Worm (Caenorhabditis elegans) whole organism, mixed stage, embryonic: ENCODE measurements around the gene fut-3.

ENCODE experiments used
- M03D4.4 ChIP-seq: sonication (generic microtip); optimal IDR thresholded peaks from 2 replicates; lab custom pipeline; 2017; ENCODE audit warnings: mild to moderate bottlenecking, missing genetic modification characterization, missing compliant biosample characterization
- bed-3 ChIP-seq: fragments of 200-800 bp; sonication (Bioruptor generic); optimal IDR thresholded peaks from 3 replicates; lab custom pipeline; 2018; ENCODE audit warnings: mild to moderate bottlenecking, missing genetic modification characterization, moderate library complexity, missing compliant biosample characterization
- ceh-39 ChIP-seq: fragments of 150-350 bp; optimal IDR thresholded peaks from 2 replicates; lab custom pipeline; 2014; ENCODE audit warnings: missing biosample characterization, missing genetic modification characterization
- ceh-43 ChIP-seq: fragments of 200-800 bp; sonication (Bioruptor generic); optimal IDR thresholded peaks from 2 replicates; lab custom pipeline; 2018; ENCODE audit warnings: mild to moderate bottlenecking, missing genetic modification characterization, moderate library complexity, missing compliant biosample characterization
- ceh-83 ChIP-seq: fragments of 200-800 bp; sonication (Bioruptor generic); optimal IDR thresholded peaks from 2 replicates; lab custom pipeline; 2018; ENCODE audit warnings: mild to moderate bottlenecking, missing genetic modification characterization, missing compliant biosample characterization
- ces-1 ChIP-seq: fragments of 150-350 bp; optimal IDR thresholded peaks from 2 replicates; lab custom pipeline; 2014; ENCODE audit warnings: missing biosample characterization, missing genetic modification reagents, missing genetic modification characterization
- cnd-1 ChIP-seq: fragments of 200-800 bp; sonication (Bioruptor generic); optimal IDR thresholded peaks from 2 replicates; lab custom pipeline; 2018; ENCODE audit warnings: mild to moderate bottlenecking, missing genetic modification characterization, missing compliant biosample characterization
- drap-1 ChIP-seq: fragments of 200-800 bp; sonication (Bioruptor generic); optimal IDR thresholded peaks from 3 replicates; lab custom pipeline; 2018; ENCODE audit warnings: mild to moderate bottlenecking, missing genetic modification characterization, missing compliant biosample characterization
- elt-1 ChIP-seq: sonication (generic microtip); optimal IDR thresholded peaks from 2 replicates; lab custom pipeline; 2017; ENCODE audit warnings: missing genetic modification characterization, mild to moderate bottlenecking, missing compliant biosample characterization, antibody characterized with exemption, moderate library complexity, borderline replicate concordance; ENCODE audit not compliant: insufficient read depth
- elt-3 ChIP-seq: fragments of 150-350 bp; optimal IDR thresholded peaks from 2 replicates; lab custom pipeline; 2014; ENCODE audit warnings: missing biosample characterization, missing genetic modification characterization
- flh-1 ChIP-seq: fragments of 200-800 bp; sonication (Bioruptor generic); optimal IDR thresholded peaks from 2 replicates; lab custom pipeline; 2018; ENCODE audit warnings: mild to moderate bottlenecking, missing genetic modification characterization, moderate library complexity, missing compliant biosample characterization
- hlh-1 ChIP-seq: fragments of 150-350 bp; optimal IDR thresholded peaks from 2 replicates; lab custom pipeline; 2014; ENCODE audit warnings: missing biosample characterization, missing genetic modification reagents, missing genetic modification characterization
- lin-32 ChIP-seq: fragments of 200-800 bp; sonication (Bioruptor generic); optimal IDR thresholded peaks from 2 replicates; lab custom pipeline; 2018; ENCODE audit warnings: mild to moderate bottlenecking, missing genetic modification characterization, missing compliant biosample characterization
- lsy-2 ChIP-seq: fragments of 150-350 bp; optimal IDR thresholded peaks from 2 replicates; lab custom pipeline; 2014; ENCODE audit warnings: missing biosample characterization, missing genetic modification characterization
- mab-5 ChIP-seq: fragments of 150-350 bp; optimal IDR thresholded peaks from 2 replicates; lab custom pipeline; 2014; ENCODE audit warnings: missing biosample characterization, missing genetic modification characterization
- mep-1 ChIP-seq: fragments of 150-350 bp; optimal IDR thresholded peaks from 2 replicates; lab custom pipeline; 2017; ENCODE audit warnings: missing biosample characterization, missing genetic modification reagents, missing genetic modification characterization, inconsistent platforms
- mls-2 ChIP-seq: sonication (generic microtip); optimal IDR thresholded peaks from 2 replicates; lab custom pipeline; 2016; ENCODE audit warnings: mild to moderate bottlenecking, missing genetic modification characterization, moderate library complexity, missing compliant biosample characterization
- nhr-12 ChIP-seq: fragments of 150-350 bp; optimal IDR thresholded peaks from 2 replicates; lab custom pipeline; 2014; ENCODE audit warnings: missing biosample characterization, missing genetic modification characterization
- nhr-2 ChIP-seq: fragments of 150-350 bp; optimal IDR thresholded peaks from 2 replicates; lab custom pipeline; 2014; ENCODE audit warnings: missing biosample characterization, missing genetic modification characterization
- nhr-28 ChIP-seq: fragments of 150-350 bp; optimal IDR thresholded peaks from 2 replicates; lab custom pipeline; 2014; ENCODE audit warnings: missing biosample characterization, missing genetic modification characterization
- nhr-76 ChIP-seq: sonication (generic microtip); optimal IDR thresholded peaks from 2 replicates; lab custom pipeline; 2017; ENCODE audit warnings: missing biosample characterization, missing genetic modification characterization
- pha-4 ChIP-seq: fragments of 150-350 bp; optimal IDR thresholded peaks from 2 replicates; lab custom pipeline; 2018; ENCODE audit warnings: missing biosample characterization, missing genetic modification reagents, missing genetic modification characterization
- sem-2 ChIP-seq: fragments of 200-800 bp; sonication (Bioruptor generic); optimal IDR thresholded peaks from 2 replicates; lab custom pipeline; 2018; ENCODE audit warnings: mild to moderate bottlenecking, missing genetic modification characterization, missing compliant biosample characterization
- snpc-4 ChIP-seq: fragments of 150-350 bp; optimal IDR thresholded peaks from 2 replicates; lab custom pipeline; 2014; ENCODE audit warnings: missing biosample characterization, missing genetic modification characterization
- sptf-1 ChIP-seq: sonication (generic microtip); optimal IDR thresholded peaks from 2 replicates; lab custom pipeline; 2017; ENCODE audit warnings: mild to moderate bottlenecking, missing genetic modification characterization, moderate library complexity, missing compliant biosample characterization
- tbx-8 ChIP-seq: fragments of 200-800 bp; sonication (Bioruptor generic); optimal IDR thresholded peaks from 2 replicates; lab custom pipeline; 2018; ENCODE audit warnings: mild to moderate bottlenecking, missing genetic modification characterization, moderate library complexity, missing compliant biosample characterization
- unc-120 ChIP-seq: sonication (generic microtip); optimal IDR thresholded peaks from 2 replicates; lab custom pipeline; 2017; ENCODE audit warnings: missing genetic modification characterization, missing compliant biosample characterization; ENCODE audit not compliant: poor library complexity, severe bottlenecking
- unc-39 ChIP-seq: fragments of 150-350 bp; optimal IDR thresholded peaks from 2 replicates; lab custom pipeline; 2014; ENCODE audit warnings: missing biosample characterization, missing genetic modification characterization
- unc-62 ChIP-seq: fragments of 150-350 bp; optimal IDR thresholded peaks from 2 replicates; lab custom pipeline; 2014; ENCODE audit warnings: missing biosample characterization, missing genetic modification reagents, missing genetic modification characterization
- zip-8 ChIP-seq: fragments of 150-350 bp; optimal IDR thresholded peaks from 2 replicates; lab custom pipeline; 2014; ENCODE audit warnings: missing biosample characterization, missing genetic modification characterization
- ztf-11 ChIP-seq: fragments of 150-350 bp; optimal IDR thresholded peaks from 2 replicates; lab custom pipeline; 2014; ENCODE audit warnings: missing biosample characterization, missing genetic modification characterization

fut-3 gene

ce11 chrII:5698869-5699268, 39.3 kb upstream of the fut-3 start, which contains the start of the genes C25H3.10 and C25H3.1:
Gene C25H3.10, minus strand, starts transcription at chrII:5698969.
Gene C25H3.1, plus strand, starts transcription at chrII:5699071.
- TF ChIP-seq lin-32 (GFP tag; lab: Kevin White, UChicago), result no peak
- no peak for TF ChIP-seq nhr-28 (tag; lab: Kevin White, UChicago)
- TF ChIP-seq pha-4, result no peak
- TF ChIP-seq elt-3 (tag; lab: Kevin White, UChicago), result no peak

ce11 chrII:5698254-5698653, 38.7 kb upstream of the fut-3 start:
- TF ChIP-seq unc-62 (no peak), mls-2 (tag; lab: Kevin White, UChicago) (no peak), pha-4 (no peak), cnd-1 (no peak), mab-5 (no peak), elt-3 (tag; lab: Kevin White, UChicago) (no peak), hlh-1 (no peak), nhr-12 (tag; lab: Kevin White, UChicago) (no peak), ceh-83 (no peak), nhr-2 (tag; lab: Kevin White, UChicago) (no peak), unc-120 (tag; lab: Kevin White, UChicago) (no peak), zip-8 (tag; lab: Kevin White, UChicago) (no peak), mep-1 (tag; lab: Kevin White, UChicago) (no peak), M03D4.4 (tag; lab: Kevin White, UChicago) (no peak), sptf-1 (tag; lab: Kevin White, UChicago) (no peak), lin-32 (GFP tag; lab: Kevin White, UChicago) (no peak), sem-2 (GFP tag; lab: Kevin White, UChicago) (no peak), nhr-28 (tag; lab: Kevin White, UChicago) (no peak), unc-39 (no peak)

- TF ChIP-seq cnd-1, result no peak
- no peak for TF ChIP-seq nhr-2 (tag; lab: Kevin White, UChicago)
- no peak for TF ChIP-seq pha-4
- TF ChIP-seq ceh-39 (tag; lab: Kevin White, UChicago), result no peak
- no peak for TF ChIP-seq flh-1 (GFP tag; lab: Kevin White, UChicago)
- TF ChIP-seq lsy-2 (tag; lab: Kevin White, UChicago), result no peak
- no peak for TF ChIP-seq unc-62
Measured at ce11 chrII:5697338-5697737, 37.8 kb upstream of the fut-3 start.

ce11 chrII:5696218-5696617, 36.6 kb upstream of the fut-3 start:
- no peak for TF ChIP-seq zip-8 (tag; lab: Kevin White, UChicago)
- TF ChIP-seq pha-4, result no peak
- no peak for TF ChIP-seq sem-2 (GFP tag; lab: Kevin White, UChicago)
- TF ChIP-seq elt-1 (tag; lab: Kevin White, UChicago), result no peak
- no peak for TF ChIP-seq unc-62
- no peak for TF ChIP-seq unc-120 (tag; lab: Kevin White, UChicago)
- TF ChIP-seq ceh-83, result no peak
- no peak for TF ChIP-seq cnd-1
- TF ChIP-seq tbx-8 (GFP tag; lab: Kevin White, UChicago), result no peak
- no peak for TF ChIP-seq nhr-12 (tag; lab: Kevin White, UChicago)
- TF ChIP-seq lin-32 (GFP tag; lab: Kevin White, UChicago), result no peak
- no peak for TF ChIP-seq nhr-2 (tag; lab: Kevin White, UChicago)
- no peak for TF ChIP-seq snpc-4
- no peak for TF ChIP-seq unc-39
- no peak for TF ChIP-seq nhr-76 (tag; lab: Kevin White, UChicago)
- no peak for TF ChIP-seq bed-3 (GFP tag; lab: Kevin White, UChicago)
- no peak for TF ChIP-seq nhr-28 (tag; lab: Kevin White, UChicago)
- no peak for TF ChIP-seq drap-1 (GFP tag; lab: Kevin White, UChicago)
- TF ChIP-seq mep-1 (tag; lab: Kevin White, UChicago), result no peak
- no peak for TF ChIP-seq ceh-43

- no peak for TF ChIP-seq ztf-11 (tag; lab: Kevin White, UChicago)
Measured at ce11 chrII:5694798-5695197, 35.2 kb upstream of the fut-3 start, which contains the start of gene C25H3.14. Gene C25H3.14, plus strand, starts transcription at chrII:5695098.

ce11 chrII:5693893-5694292, 34.3 kb upstream of the fut-3 start, which contains the start of gene C25H3.3:
Gene C25H3.3, plus strand, starts transcription at chrII:5694193.
- TF ChIP-seq elt-1 (tag; lab: Kevin White, UChicago) (no peak), ztf-11 (tag; lab: Kevin White, UChicago) (no peak), lsy-2 (tag; lab: Kevin White, UChicago) (no peak), ces-1 (GFP tag; lab: Kevin White, UChicago) (no peak), mls-2 (tag; lab: Kevin White, UChicago) (no peak), sem-2 (GFP tag; lab: Kevin White, UChicago) (no peak), mab-5 (no peak), drap-1 (GFP tag; lab: Kevin White, UChicago) (no peak), unc-39 (no peak), lin-32 (GFP tag; lab: Kevin White, UChicago) (no peak), hlh-1 (no peak), pha-4 (no peak), cnd-1 (no peak), snpc-4 (no peak), sptf-1 (tag; lab: Kevin White, UChicago) (no peak), nhr-12 (tag; lab: Kevin White, UChicago) (no peak)
